Worm (Caenorhabditis elegans) whole organism, young adult: ENCODE results near the gene F02D8.9.

Source experiments
- B0019.2 ChIP-seq: fragments of 200-800 bp; sonication (Bioruptor generic); conservative IDR thresholded peaks from 2 replicates; pipeline ENCODE4 v1.3.6; 2022; ENCODE audit warnings: missing genetic modification reagents, missing genetic modification characterization, missing compliant biosample characterization
- C06A6.2 ChIP-seq: fragments of 200-800 bp; sonication (Bioruptor generic); conservative IDR thresholded peaks from 2 replicates; pipeline ENCODE4 v1.3.6; 2022; ENCODE audit warnings: missing genetic modification characterization, missing compliant biosample characterization
- D2030.7 ChIP-seq: fragments of 200-800 bp; sonication (Bioruptor generic); IDR thresholded peaks from 2 replicates; pipeline ENCODE4 v1.3.6; 2022; ENCODE audit warnings: missing genetic modification reagents, missing genetic modification characterization, missing compliant biosample characterization
- F37B4.10 ChIP-seq: fragments of 200-800 bp; sonication (Bioruptor generic); IDR thresholded peaks from 2 replicates; pipeline ENCODE4 v1.3.6; 2022; ENCODE audit warnings: missing genetic modification characterization, missing compliant biosample characterization
- F57A8.1 ChIP-seq: fragments of 200-800 bp; sonication (Bioruptor generic); optimal IDR thresholded peaks from 2 replicates; lab custom pipeline; 2018; ENCODE audit warnings: mild to moderate bottlenecking, missing genetic modification characterization, moderate library complexity, missing compliant biosample characterization
- F57C9.4 ChIP-seq: sonication (generic microtip); optimal IDR thresholded peaks from 2 replicates; lab custom pipeline; 2017; ENCODE audit warnings: mild to moderate bottlenecking, missing genetic modification characterization, missing compliant biosample characterization
- K11D2.4 ChIP-seq: fragments of 200-800 bp; sonication (Bioruptor generic); IDR thresholded peaks from 2 replicates; pipeline ENCODE4 v1.3.6; 2022; ENCODE audit warnings: missing genetic modification reagents, missing genetic modification characterization, missing compliant biosample characterization
- T26A5.8 ChIP-seq: sonication (generic microtip); optimal IDR thresholded peaks from 2 replicates; lab custom pipeline; 2016; ENCODE audit warnings: missing genetic modification characterization, missing compliant biosample characterization
- akir-1 ChIP-seq: fragments of 200-800 bp; sonication (Bioruptor generic); optimal IDR thresholded peaks from 2 replicates; lab custom pipeline; 2018; ENCODE audit warnings: mild to moderate bottlenecking, missing genetic modification characterization, moderate library complexity, missing compliant biosample characterization
- ama-1 ChIP-seq, 3 experiments: fragments of 150-350 bp in 1 of 3; sonication (generic microtip) in 2 of 3; optimal IDR thresholded peaks; 2 replicates each; lab custom pipeline; 2014 to 2018; ENCODE audit warnings: missing biosample characterization in 2 of 3, missing genetic modification characterization in 2 of 3, missing genetic modification reagents in 2 of 3
- aptf-2 ChIP-seq: fragments of 200-800 bp; sonication (Bioruptor generic); conservative IDR thresholded peaks from 2 replicates; pipeline ENCODE4 v1.3.6; 2022; ENCODE audit warnings: missing genetic modification reagents, missing genetic modification characterization, missing compliant biosample characterization
- atf-7 ChIP-seq: sonication (generic microtip); optimal IDR thresholded peaks from 2 replicates; lab custom pipeline; 2017; ENCODE audit warnings: mild to moderate bottlenecking, missing genetic modification characterization, missing compliant biosample characterization
- attf-3 ChIP-seq: fragments of 200-800 bp; sonication (Bioruptor generic); conservative IDR thresholded peaks from 2 replicates; pipeline ENCODE4 v1.3.6; 2022; ENCODE audit warnings: missing genetic modification reagents, missing genetic modification characterization, missing compliant biosample characterization
- attf-5 ChIP-seq: fragments of 200-800 bp; sonication (Bioruptor generic); optimal IDR thresholded peaks from 2 replicates; lab custom pipeline; 2018; ENCODE audit warnings: mild to moderate bottlenecking, missing genetic modification characterization, missing compliant biosample characterization
- bed-2 ChIP-seq: fragments of 200-800 bp; sonication (Bioruptor generic); IDR thresholded peaks from 2 replicates; pipeline ENCODE4 v1.3.6; 2022; ENCODE audit warnings: missing genetic modification reagents, missing genetic modification characterization, missing compliant biosample characterization
- dpl-1 ChIP-seq: fragments of 150-350 bp; optimal IDR thresholded peaks from 2 replicates; lab custom pipeline; 2014; ENCODE audit warnings: missing biosample characterization, missing genetic modification reagents, missing genetic modification characterization
- efl-1 ChIP-seq: fragments of 150-350 bp; optimal IDR thresholded peaks from 2 replicates; lab custom pipeline; 2014; ENCODE audit warnings: missing biosample characterization, missing genetic modification reagents, missing genetic modification characterization
- him-1 ChIP-seq: sonication (generic microtip); optimal IDR thresholded peaks from 2 replicates; lab custom pipeline; 2016; ENCODE audit warnings: missing genotype, missing genetic modification reagents, missing genetic modification characterization, missing compliant biosample characterization
- hlh-26 ChIP-seq: fragments of 200-800 bp; sonication (Bioruptor generic); conservative IDR thresholded peaks from 2 replicates; pipeline ENCODE4 v1.3.6; 2022; ENCODE audit warnings: missing genetic modification reagents, missing genetic modification characterization, missing compliant biosample characterization
- hmg-20 ChIP-seq: fragments of 200-800 bp; sonication (Bioruptor generic); IDR thresholded peaks from 2 replicates; pipeline ENCODE4 v1.3.6; 2022; ENCODE audit warnings: missing genetic modification reagents, missing genetic modification characterization, missing compliant biosample characterization
- hsf-1 ChIP-seq: fragments of 200-800 bp; sonication (Bioruptor generic); IDR thresholded peaks from 2 replicates; pipeline ENCODE4 v1.3.6; 2022; ENCODE audit warnings: missing genetic modification reagents, missing genetic modification characterization, missing compliant biosample characterization
- lsy-27 ChIP-seq: sonication (generic microtip); optimal IDR thresholded peaks from 2 replicates; lab custom pipeline; 2017; ENCODE audit warnings: missing genetic modification characterization, mild to moderate bottlenecking, missing compliant biosample characterization, antibody characterized with exemption, missing genotype, borderline replicate concordance; ENCODE audit not compliant: insufficient read depth
- mcd-1 ChIP-seq: fragments of 200-800 bp; sonication (Bioruptor generic); IDR thresholded peaks from 2 replicates; pipeline ENCODE4 v1.3.6; 2022; ENCODE audit warnings: missing genetic modification reagents, missing genetic modification characterization, missing compliant biosample characterization
- mes-4 ChIP-seq: sonication (generic microtip); optimal IDR thresholded peaks from 2 replicates; lab custom pipeline; 2016; ENCODE audit warnings: missing genotype, missing genetic modification characterization, missing compliant biosample characterization
- nfyb-1 ChIP-seq: fragments of 200-800 bp; sonication (Bioruptor generic); IDR thresholded peaks from 2 replicates; pipeline ENCODE4 v1.3.6; 2022; ENCODE audit warnings: missing genetic modification reagents, missing genetic modification characterization, missing compliant biosample characterization
- nhr-120 ChIP-seq: fragments of 200-800 bp; sonication (Bioruptor generic); IDR thresholded peaks from 2 replicates; pipeline ENCODE4 v1.3.6; 2022; ENCODE audit warnings: missing genetic modification characterization, missing compliant biosample characterization
- nhr-80 ChIP-seq: sonication (generic microtip); optimal IDR thresholded peaks from 2 replicates; lab custom pipeline; 2016; ENCODE audit warnings: missing genetic modification characterization, missing compliant biosample characterization
- nhr-90 ChIP-seq: sonication (generic microtip); optimal IDR thresholded peaks from 2 replicates; lab custom pipeline; 2016; ENCODE audit warnings: missing genotype, mild to moderate bottlenecking, missing genetic modification characterization, missing compliant biosample characterization
- somi-1 ChIP-seq: fragments of 200-800 bp; sonication (Bioruptor generic); optimal IDR thresholded peaks from 2 replicates; lab custom pipeline; 2018; ENCODE audit warnings: mild to moderate bottlenecking, missing genetic modification characterization, missing compliant biosample characterization
- xnd-1 ChIP-seq: sonication (generic microtip); optimal IDR thresholded peaks from 2 replicates; lab custom pipeline; 2016; ENCODE audit warnings: missing genotype, missing genetic modification reagents, missing genetic modification characterization, missing compliant biosample characterization
- zfh-2 ChIP-seq: fragments of 200-800 bp; sonication (Bioruptor generic); conservative IDR thresholded peaks from 2 replicates; pipeline ENCODE4 v1.3.6; 2022; ENCODE audit warnings: missing genetic modification reagents, missing genetic modification characterization, missing compliant biosample characterization
- zim-3 ChIP-seq: sonication (generic microtip); optimal IDR thresholded peaks from 2 replicates; lab custom pipeline; 2017; ENCODE audit warnings: mild to moderate bottlenecking, missing genetic modification characterization, moderate library complexity, missing compliant biosample characterization
- ztf-18 ChIP-seq: sonication (generic microtip); optimal IDR thresholded peaks from 2 replicates; lab custom pipeline; 2016; ENCODE audit warnings: missing genotype, mild to moderate bottlenecking, missing genetic modification characterization, missing compliant biosample characterization
- ztf-25 ChIP-seq: fragments of 200-800 bp; sonication (Bioruptor generic); IDR thresholded peaks from 2 replicates; pipeline ENCODE4 v1.3.6; 2022; ENCODE audit warnings: missing genetic modification reagents, missing genetic modification characterization, missing compliant biosample characterization
- ztf-26 ChIP-seq: sonication (generic microtip); optimal IDR thresholded peaks from 2 replicates; lab custom pipeline; 2017; ENCODE audit warnings: missing genetic modification characterization, missing compliant biosample characterization
- ztf-6 ChIP-seq: fragments of 200-800 bp; sonication (Bioruptor generic); IDR thresholded peaks from 2 replicates; pipeline ENCODE4 v1.3.6; 2022; ENCODE audit warnings: missing genetic modification reagents, missing genetic modification characterization, missing compliant biosample characterization

F02D8.9 gene

DNA sequence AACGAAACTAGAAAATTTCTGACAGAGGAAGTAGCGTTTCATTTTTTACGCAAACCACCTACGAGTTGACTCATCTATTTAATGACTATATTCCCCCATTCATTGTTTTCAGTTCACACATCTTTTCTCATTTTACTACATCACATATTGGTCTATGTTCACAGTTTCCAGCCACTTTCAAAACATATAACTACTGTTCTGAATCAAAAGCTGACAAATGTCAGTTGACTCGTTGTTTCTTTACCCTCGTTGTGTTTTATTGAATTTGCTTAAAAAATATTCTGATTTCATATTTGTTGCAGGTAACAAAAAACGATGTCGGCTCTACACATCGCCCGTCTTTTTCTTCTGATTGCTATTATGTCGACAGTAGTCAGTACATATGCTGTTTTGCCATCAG, 15.6 kb upstream of the F02D8.9 start, which contains the start of gene nlp-59 (continued):
- TF ChIP-seq D2030.7 (GFP tag; lab: Robert Waterston, UW) = no peak
- no peak for TF ChIP-seq C06A6.2 (GFP tag; lab: Robert Waterston, UW)

DNA sequence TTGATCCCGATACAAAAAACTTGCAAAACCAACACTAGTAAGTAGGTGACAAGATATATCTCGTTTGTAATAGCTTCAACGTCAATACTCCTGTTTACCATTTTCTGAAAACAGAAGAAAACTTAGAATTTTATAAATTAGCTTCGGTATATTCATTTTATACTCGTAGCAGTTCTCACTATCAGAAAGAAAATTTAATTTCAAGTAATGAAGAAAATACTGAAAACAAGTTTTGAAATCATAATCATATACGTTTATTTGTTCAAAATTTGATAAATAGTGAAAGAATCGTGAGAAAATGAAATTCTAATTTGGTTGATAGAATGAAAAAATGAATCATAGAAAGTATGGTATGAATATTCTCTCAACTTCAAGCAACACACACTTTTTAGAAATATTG, 943 bp downstream of the F02D8.9 start, which contains the start of gene C30G7.5:
Gene C30G7.5 (minus strand): TSS at position 101 of the 400 bp plus-strand sequence.
- TF ChIP-seq somi-1 = no peak
- TF ChIP-seq K11D2.4 (GFP tag; lab: Robert Waterston, UW) = no peak
- no peak for TF ChIP-seq ztf-18 (tag; lab: Kevin White, UChicago)
- no peak for TF ChIP-seq ztf-26 (tag; lab: Kevin White, UChicago)
- no peak for TF ChIP-seq F57C9.4 (tag; lab: Kevin White, UChicago)
- no peak for TF ChIP-seq bed-2 (GFP tag; lab: Robert Waterston, UW)
- TF ChIP-seq F37B4.10 (GFP tag; lab: Robert Waterston, UW) = no peak
- TF ChIP-seq atf-7 = no peak
- no peak for TF ChIP-seq attf-3 (GFP tag; lab: Robert Waterston, UW)
- no peak for TF ChIP-seq lsy-27 (tag; lab: Kevin White, UChicago)
- no peak for TF ChIP-seq hsf-1
- no peak for TF ChIP-seq nhr-80 (tag; lab: Kevin White, UChicago)
- TF ChIP-seq attf-5 (GFP tag; lab: Kevin White, UChicago) = no peak
- no peak for TF ChIP-seq dpl-1 (GFP tag; lab: Kevin White, UChicago)
- TF ChIP-seq zfh-2 (GFP tag; lab: Robert Waterston, UW) = no peak

DNA sequence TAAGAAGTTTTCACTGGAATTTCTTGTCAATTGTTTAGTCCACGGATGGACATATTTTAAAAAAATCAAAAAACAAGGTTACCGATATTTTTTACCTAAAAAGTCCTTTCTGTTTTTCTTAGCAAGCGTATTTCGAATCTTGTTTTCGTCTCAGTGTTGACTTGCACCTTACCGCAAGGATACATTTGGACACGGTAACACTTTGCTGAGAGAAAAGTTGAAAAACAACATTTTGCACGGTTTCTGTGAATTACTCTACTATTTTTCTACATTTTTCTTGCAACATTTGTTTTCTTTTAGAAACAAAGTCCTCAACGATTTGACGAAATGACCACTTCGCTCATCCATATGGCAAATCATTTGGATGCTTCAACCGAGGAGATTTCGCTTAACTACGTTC, 6.1 kb downstream of the F02D8.9 start, which contains the start of gene hil-1:
Gene hil-1 (plus strand): TSS at position 301 of the 400 bp plus-strand sequence.
- no peak for TF ChIP-seq him-1 (tag; lab: Kevin White, UChicago)
- TF ChIP-seq ama-1 (optimal IDR thresholded peaks at IDR 0.05; lab: Kevin White, UChicago) = no peak
- no peak for TF ChIP-seq ama-1 (GFP tag; optimal IDR thresholded peaks at IDR 0.05; lab: Kevin White, UChicago)
- no peak for TF ChIP-seq nfyb-1 (GFP tag; lab: Robert Waterston, UW)
- TF ChIP-seq mes-4 (tag; lab: Kevin White, UChicago) = no peak
- no peak for TF ChIP-seq nhr-90 (tag; lab: Kevin White, UChicago)
- no peak for TF ChIP-seq hlh-26 (GFP tag; lab: Robert Waterston, UW)
- no peak for TF ChIP-seq efl-1 (GFP tag; lab: Kevin White, UChicago)
- no peak for TF ChIP-seq T26A5.8 (tag; lab: Kevin White, UChicago)
- TF ChIP-seq mcd-1 (GFP tag; lab: Robert Waterston, UW) = no peak
- TF ChIP-seq aptf-2 (GFP tag; lab: Robert Waterston, UW) = no peak
- no peak for TF ChIP-seq ztf-25 (GFP tag; lab: Robert Waterston, UW)
- TF ChIP-seq K11D2.4 (GFP tag; lab: Robert Waterston, UW) = no peak
- no peak for TF ChIP-seq xnd-1 (tag; lab: Kevin White, UChicago)
- no peak for TF ChIP-seq ztf-6
- no peak for TF ChIP-seq hmg-20 (GFP tag; lab: Robert Waterston, UW)
- no peak for TF ChIP-seq nhr-120 (GFP tag; lab: Robert Waterston, UW)
- TF ChIP-seq akir-1 (GFP tag; lab: Kevin White, UChicago) = no peak
- TF ChIP-seq zim-3 (tag; lab: Kevin White, UChicago) = no peak
- no peak for TF ChIP-seq B0019.2 (GFP tag; lab: Robert Waterston, UW)
- no peak for TF ChIP-seq F57A8.1 (GFP tag; lab: Kevin White, UChicago)
- TF ChIP-seq, all 124 proteins: peak for 0
